Fruit fly (Drosophila melanogaster): ENCODE results near the gene CG13994.

CG13994 gene

DNA sequence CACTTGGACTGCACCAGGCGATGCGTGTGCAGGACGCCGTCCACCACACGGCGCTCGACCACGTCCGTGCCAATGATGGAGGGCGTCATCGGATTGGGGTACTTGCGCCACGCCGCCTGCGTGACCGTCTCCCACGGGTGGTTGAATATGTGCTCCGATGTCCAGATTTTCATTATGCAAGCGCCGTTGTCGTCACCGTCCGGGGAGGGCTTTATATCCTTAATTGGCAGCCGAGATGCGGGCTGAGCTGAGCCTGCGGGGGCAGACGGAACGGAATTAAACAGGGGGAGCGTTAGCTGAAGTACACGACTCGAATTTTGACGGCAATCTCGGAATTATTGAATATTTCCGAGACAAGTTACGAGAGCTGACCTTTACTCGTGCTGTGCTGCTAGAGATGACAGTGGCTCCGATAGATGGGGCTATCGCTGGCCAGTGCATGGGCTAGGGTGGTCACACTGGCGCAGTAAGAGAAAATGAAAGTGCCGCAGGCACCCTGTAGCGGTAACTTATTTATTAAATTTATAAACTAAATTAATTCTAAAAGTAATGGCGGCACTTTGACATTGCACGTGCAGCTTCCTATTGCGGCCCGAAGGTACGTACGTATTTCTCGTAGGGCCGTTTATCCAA is 15.1 kb upstream of the CG13994 start, which contains the start of gene IPIP:
TSS of gene IPIP (plus strand) at position 475 of the 633 bp plus-strand sequence.
- TF ChIP-seq noc (tag; optimal IDR thresholded peaks at IDR 0.05): no peak

DNA sequence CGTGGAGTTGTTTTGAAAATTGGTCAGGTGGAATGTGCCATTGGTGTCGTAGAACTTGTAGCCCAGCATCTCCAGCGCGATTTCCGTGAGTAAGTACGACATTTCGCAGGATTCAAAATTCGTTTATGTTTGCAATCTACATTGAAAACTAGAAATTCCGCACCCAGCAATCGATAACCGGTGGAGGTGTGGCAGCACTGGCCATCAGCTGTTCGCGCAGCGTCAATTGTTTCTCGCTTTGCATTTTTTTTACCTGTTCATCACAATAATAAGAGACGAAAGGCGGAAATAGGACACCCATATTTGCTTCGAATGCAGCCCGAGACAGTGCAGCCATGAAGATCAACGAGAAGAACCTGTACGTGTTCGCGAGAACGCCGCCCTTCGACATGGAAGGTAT is 14.2 kb upstream of the CG13994 start, which contains the start of the genes CG34179 and slmo:
TSS of gene CG34179 (minus strand) at position 165 of the 400 bp plus-strand sequence.
TSS of gene slmo (minus strand) at position 165 of the 400 bp plus-strand sequence.
- TF ChIP-seq noc (tag; optimal IDR thresholded peaks at IDR 0.05): no peak

DNA sequence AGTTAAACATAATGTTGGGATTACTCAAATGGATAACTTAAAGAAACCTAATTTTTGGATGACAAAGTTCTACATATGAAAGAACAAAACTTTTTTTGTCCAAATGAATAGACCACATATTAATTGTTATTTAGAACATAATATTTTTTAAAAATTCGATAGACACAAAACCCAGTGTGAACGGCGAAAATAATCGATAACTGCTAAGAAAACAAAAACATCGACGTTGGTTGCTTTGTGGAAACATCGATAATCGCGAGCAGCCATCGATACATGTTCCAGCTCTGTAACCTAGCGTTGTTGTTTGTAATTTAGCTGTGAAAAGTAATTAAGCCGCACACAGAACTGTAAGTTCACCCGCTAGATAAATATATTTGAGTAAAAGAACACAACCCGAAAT is 12.2 kb upstream of the CG13994 start, which contains the start of gene CG9135:
TSS of gene CG9135 (plus strand) at position 226 of the 400 bp plus-strand sequence.
- TF ChIP-seq noc (tag; optimal IDR thresholded peaks at IDR 0.05): no peak

DNA sequence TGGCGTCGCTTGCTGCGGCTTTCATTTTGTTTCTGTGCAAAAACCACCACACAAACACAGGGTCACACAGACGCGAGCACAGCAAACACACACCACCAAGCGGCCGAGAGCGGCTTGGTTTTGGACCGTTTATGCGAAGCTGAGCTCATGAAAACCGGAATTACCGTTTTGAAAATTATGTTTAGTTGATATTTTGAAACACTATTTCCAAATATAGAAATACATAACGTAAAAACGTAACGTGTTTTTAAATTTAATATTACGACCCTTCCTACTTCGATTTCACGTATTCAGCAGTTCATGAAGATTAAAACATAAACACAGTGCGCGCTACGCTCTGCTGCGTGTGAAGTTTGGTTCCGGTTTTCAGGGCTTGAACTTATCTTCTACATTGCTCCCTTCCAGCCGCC is 11.6 kb upstream of the CG13994 start:
- TF ChIP-seq noc (tag; optimal IDR thresholded peaks at IDR 0.05): peak; percentile 95

DNA sequence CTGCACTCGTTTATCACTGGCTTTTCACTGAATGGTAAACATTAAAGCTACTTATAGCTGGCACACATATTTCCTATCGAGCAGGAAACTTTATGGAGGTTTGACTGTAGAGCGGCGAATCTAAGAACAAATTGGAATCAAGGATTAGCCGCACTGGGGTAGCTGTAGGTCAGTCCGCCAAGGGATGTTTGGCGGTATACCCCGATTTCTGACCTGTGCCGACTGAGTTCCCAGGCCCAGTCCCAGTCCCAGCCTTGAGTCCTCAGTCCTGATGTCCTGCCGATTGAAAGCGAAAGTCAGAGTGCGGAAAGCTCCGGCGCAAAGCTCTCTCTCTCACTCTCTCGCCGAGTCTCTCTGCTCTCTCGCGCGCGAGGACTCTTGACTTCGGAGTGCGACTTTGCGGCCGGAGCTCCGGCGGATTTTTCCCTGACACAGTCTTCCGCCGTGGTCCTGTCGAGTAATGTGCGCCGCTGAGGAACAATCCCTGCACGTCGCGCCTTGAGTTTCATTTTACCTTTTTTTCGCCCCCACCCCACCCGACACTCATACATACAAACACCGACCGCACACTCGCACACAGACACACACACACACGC is 8.8 kb upstream of the CG13994 start, which contains the start of gene CG13995:
TSS of gene CG13995 (plus strand) at position 429 of the 596 bp plus-strand sequence.
- no peak for TF ChIP-seq noc (tag; optimal IDR thresholded peaks at IDR 0.05)

DNA sequence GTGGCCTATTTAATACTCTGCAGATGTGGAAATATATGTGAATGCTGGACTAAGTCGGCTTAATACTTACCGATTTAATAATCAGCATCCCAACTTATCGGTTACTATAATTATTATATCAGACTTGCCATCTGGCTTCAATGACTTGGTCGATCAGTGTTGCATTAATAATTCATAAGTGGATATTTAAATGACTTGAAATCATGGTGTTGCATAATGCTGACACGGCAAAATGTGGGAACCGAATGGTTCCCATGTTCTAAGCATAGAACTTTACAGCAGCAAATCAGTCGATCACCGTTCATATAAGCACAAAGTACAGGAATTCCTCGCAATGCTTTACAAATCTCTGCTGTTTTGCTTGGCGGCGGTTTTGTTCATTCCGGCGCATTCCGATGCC is 2.6 kb upstream of the CG13994 start, which contains the start of gene CG34180:
TSS of gene CG34180 (plus strand) at position 301 of the 400 bp plus-strand sequence.
- no peak for TF ChIP-seq noc (tag; optimal IDR thresholded peaks at IDR 0.05)

DNA sequence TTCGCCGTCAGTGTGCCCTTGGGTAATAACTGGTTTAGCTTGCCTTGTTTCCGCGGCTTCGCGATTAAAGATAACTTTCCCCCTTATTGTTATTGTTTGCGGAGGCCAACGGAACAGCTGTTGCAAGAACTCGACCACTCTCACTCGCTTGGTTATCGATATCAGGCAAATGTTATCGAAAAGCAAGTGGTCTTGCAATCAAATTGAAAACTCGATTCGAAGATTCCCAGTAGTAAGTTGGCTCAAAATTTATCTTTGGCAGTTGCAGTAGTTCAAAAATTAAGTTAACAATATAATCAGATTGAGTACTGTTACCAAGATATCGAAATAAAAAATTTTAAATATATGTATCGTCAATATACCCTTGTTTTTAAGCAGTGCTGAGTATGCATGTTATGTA is 3.0 kb downstream of the CG13994 start, which contains the start of the genes Fbw5 and CG9147:
TSS of gene Fbw5 (minus strand) at position 131 of the 400 bp plus-strand sequence.
TSS of gene CG9147 (plus strand) at position 175 of the 400 bp plus-strand sequence.
- TF ChIP-seq noc (tag; optimal IDR thresholded peaks at IDR 0.05): peak; percentile 99

DNA sequence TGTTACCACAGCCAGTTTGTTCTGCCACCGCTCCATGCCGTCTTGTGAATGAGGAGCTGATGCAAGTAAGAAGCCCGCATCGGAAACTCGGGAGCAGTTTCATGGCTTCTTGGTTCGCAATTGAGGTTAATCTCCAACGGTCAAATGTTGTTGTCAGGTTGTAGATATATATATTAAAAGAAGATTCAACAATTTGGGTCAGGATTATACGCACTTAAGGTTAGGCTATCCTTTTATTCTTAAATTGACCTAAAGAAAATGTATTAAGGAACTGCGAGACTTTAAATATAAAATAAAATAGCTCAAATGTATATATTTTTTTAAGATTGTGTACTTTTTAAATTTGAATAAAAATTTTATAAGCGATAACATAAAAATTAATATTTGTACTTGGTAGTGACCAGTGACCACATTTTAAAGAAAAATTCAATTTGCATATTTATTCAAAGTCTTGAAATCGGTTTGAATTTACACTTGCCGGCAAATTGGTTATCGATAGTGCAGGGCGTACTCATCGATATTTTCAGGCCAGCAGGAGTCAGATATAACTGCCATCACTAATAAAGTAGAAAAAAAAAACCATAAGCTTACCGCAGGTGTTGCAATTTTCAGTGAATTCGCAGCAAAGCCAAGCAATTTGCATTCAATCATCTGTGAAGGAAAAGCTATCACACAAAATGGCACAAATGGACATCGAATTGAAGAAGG is 5.9 kb downstream of the CG13994 start, which contains the start of the genes CG9150 and Pfdn1:
TSS of gene CG9150 (minus strand) at position 51 of the 708 bp plus-strand sequence.
TSS of gene Pfdn1 (plus strand) at position 536 of the 708 bp plus-strand sequence.
- TF ChIP-seq noc (tag; optimal IDR thresholded peaks at IDR 0.05): no peak

DNA sequence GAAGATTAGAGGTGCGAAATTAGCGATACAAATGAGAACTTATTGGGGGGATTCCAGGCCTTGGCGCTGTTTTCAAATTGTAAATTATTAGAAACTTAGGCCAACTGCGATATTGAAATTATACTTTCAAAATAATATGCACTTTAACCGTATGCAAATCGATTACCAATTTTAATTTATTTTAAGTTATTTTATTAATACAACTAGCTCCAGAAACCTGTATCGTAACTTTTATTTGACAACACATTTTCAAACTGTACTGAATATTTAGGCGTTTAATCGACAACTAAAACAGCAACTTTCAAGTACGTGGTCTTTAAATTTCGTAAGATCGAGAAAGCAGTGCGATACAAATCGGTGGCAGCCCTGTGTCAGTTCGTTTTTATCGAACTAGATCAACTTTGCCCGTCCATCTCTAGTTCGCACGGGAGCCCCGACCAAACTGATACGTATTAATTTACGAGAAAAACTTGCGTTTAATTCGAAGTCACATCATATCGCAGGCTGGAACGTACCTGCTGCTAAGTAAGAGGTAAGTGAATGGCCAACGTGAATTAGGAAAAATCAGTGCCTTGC is 8.0 kb downstream of the CG13994 start, which contains the start of the genes CG9154 and Kr-h2:
TSS of gene CG9154 (minus strand) at position 31 of the 576 bp plus-strand sequence.
TSS of gene Kr-h2 (plus strand) at position 335 of the 576 bp plus-strand sequence.
- TF ChIP-seq noc (tag; optimal IDR thresholded peaks at IDR 0.05): no peak

DNA sequence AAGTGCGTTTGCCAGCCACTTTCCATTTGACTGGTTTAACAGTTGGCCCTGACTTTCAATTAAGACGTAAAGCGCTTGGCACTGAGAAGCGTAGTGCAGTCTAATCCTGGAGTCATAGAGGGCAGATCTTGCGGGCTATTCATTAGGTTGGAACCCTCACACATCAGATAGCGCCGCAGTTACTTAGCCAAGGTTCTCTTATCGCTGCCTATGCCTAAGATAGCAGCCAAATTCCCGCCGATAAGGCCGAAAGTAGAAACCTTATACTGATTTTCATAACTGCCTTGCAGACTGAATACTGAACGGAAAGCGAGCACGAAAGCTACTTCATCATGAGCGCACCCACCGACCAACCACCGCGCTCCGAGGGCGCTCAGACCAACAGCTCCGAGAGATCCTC is 9.3 kb downstream of the CG13994 start:
- no peak for TF ChIP-seq noc (tag; optimal IDR thresholded peaks at IDR 0.05)

DNA sequence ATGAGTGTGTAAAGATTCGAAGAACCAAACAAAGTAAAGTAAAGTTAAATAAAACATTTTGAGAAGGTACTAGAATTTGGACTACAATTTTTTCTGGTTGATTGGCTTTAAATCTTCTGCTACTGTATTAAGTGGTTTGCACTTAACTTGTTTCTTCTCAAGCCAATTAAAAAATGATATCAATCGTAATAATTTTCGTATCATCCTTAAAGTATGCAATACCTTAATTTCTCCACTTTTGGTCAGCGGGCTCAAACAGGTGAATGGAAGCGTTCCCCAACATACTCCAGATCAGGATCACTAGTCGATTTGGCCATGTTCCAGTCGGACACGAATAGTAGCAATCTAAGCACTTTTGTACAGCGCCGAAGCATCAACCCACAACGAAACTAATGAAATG is 11.1 kb downstream of the CG13994 start:
- TF ChIP-seq noc (tag; optimal IDR thresholded peaks at IDR 0.05): no peak

DNA sequence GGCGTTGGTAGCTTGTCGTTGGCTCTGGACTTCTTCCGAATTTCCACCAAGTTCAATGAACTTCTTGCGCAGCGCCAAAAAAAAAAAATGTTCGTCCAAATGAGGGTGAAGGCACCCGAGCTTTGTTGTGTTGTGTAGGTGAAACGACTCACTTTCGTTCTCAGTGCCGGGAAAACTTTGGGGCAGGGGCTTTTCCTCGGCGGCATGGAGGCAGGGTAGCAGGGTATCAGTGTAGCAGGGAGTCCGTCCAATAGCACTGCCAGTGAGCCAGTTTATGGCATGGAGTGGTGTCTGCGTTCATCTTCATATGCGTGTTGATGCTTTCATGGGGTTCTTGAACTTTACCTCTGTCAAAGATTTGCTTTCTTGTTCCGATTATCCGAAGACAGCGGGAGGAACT is 11.5 kb downstream of the CG13994 start:
- no peak for TF ChIP-seq noc (tag; optimal IDR thresholded peaks at IDR 0.05)

DNA sequence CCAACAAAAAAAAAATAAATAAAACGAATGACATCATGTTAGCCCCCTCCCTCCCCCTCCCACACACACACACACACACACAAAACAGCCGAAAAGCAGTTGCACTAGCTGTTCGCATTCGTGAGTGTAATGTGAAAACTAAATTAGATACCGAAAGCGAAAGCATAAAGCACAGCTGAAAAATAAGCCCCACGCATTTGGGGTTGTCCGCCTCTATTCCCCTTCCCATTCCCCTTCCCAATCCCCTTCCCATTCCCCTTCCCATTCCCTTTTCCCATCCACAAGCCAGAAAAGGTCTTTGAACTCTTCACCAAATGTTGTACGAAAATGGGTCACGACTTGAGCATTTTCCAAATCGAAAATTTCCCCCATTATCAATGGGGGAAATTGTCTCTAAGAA is 12.6 kb downstream of the CG13994 start:
- TF ChIP-seq noc (tag; optimal IDR thresholded peaks at IDR 0.05): no peak

DNA sequence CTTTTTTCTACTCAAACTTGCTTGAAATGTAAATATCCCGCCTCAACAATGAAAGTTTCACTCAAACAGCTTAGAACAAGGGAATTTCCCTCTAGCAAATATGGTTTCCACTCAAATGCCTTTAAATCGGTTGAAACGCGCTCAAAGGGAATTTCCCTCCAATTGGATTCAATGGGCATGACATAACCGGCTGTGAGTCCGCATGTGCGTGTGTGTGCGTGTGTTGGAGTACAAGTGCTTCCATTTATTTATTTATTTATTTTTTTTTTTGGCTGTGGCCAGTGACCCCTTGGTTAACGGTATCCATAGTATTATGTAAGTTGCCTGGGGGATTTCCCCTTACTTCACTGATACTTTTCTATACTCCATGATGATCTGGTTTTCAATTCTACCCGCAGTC is 13.4 kb downstream of the CG13994 start:
- TF ChIP-seq noc (tag; optimal IDR thresholded peaks at IDR 0.05): no peak

DNA sequence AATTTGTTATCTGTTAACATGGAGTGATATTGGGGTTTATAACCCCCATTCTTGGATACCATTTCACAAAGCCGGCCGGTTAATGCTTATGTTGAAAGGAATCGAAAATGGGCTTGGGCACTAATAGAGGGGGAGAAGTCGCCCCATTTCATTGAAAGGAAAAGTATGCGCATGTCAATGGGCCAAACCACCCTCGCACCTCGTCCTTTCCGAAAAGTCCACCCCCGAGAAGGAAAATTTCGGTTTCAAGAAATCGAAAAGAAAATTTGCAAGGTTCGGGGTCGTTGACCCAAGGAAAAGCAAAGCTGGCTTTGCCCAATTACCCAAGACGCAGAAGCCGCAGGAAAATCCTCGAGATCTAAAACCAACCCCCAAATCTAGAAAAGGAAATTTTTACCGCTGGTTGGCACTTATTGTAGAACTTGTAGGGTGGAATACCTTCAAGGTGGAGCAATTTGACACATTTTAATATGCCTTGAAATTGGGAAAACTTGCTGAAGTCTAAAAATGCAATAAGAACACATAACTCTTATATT is 14.1 kb downstream of the CG13994 start:
- TF ChIP-seq noc (tag; optimal IDR thresholded peaks at IDR 0.05): no peak
